Worm (Caenorhabditis elegans): Measurements from ENCODE around the gene prcc-1.

prcc-1 gene

ce11 chrIV:13118794-13119193, 25.2 kb upstream of the prcc-1 start, which contains the start of gene unc-30:
unc-30 (plus strand) TSS chrIV:13118977.
- TF ChIP-seq che-1 (tag; optimal IDR thresholded peaks at IDR 0.05) (no peak), F13H6.1 (tag; optimal IDR thresholded peaks at IDR 0.05) (no peak), nfya-1 (tag; optimal IDR thresholded peaks at IDR 0.05) (peak; percentile 3), ztf-16 (tag; optimal IDR thresholded peaks at IDR 0.05) (no peak), ceh-30 (tag; optimal IDR thresholded peaks at IDR 0.05) (no peak), ahr-1 (tag; optimal IDR thresholded peaks at IDR 0.05) (no peak), unc-55 (GFP tag; optimal IDR thresholded peaks at IDR 0.05) (no peak)

DNA sequence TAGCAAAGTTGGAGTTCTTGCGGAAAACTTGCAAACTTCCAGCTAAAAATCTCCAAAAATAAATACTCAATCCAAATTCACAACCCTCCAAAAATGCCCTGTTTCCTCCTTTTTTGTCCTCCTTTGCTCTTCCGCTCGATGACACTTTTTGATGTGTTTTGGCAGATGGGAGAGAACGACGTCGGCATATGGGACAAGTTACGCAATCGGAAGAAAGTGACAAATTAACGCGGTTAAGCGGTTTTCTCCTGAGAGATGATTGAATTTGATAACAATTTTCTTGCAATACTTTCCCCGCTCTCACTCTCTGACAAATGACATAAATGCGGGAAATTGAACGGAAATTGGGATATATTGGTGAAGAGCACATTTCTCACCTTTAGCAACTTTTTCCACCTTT, 23.1 kb upstream of the prcc-1 start:
- TF ChIP-seq mec-3 (tag; optimal IDR thresholded peaks at IDR 0.05; ENCODE audit: borderline replicate concordance): no peak
- no peak for TF ChIP-seq hlh-13 (GFP tag; optimal IDR thresholded peaks at IDR 0.05)
- TF ChIP-seq pat-9 (tag; optimal IDR thresholded peaks at IDR 0.05): no peak
- no peak for TF ChIP-seq T23F11.4 (GFP tag; optimal IDR thresholded peaks at IDR 0.05)
- TF ChIP-seq pax-1 (tag; optimal IDR thresholded peaks at IDR 0.05): no peak
- TF ChIP-seq odd-2 (tag; optimal IDR thresholded peaks at IDR 0.05): no peak
- no peak for TF ChIP-seq F13H6.1 (tag; optimal IDR thresholded peaks at IDR 0.05)
- TF ChIP-seq unc-86 (tag; optimal IDR thresholded peaks at IDR 0.05): no peak
- no peak for TF ChIP-seq ceh-22 (tag; optimal IDR thresholded peaks at IDR 0.05)

DNA sequence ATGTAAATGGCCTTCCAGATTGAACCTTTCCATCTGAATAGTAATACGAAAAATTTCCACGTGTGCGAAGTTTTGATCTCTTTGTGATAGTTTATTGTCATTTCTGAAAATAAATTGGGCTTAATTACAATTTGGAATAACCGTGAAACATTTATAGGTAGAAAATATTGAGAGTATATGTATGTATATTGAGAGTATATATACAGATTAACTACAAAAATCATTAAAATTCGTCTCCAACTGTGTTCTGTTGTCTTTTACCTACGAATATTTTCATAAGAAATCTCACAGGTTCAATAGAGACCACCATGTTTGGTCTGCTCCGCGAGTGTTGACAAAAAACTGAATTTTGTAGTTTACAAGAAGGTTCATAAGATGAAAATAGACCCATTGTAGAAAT, 19.4 kb upstream of the prcc-1 start, which contains the start of gene best-2:
Gene best-2, minus strand, starts transcription at position 101 of the 400 bp plus-strand sequence.
- TF ChIP-seq ceh-19 (GFP tag; optimal IDR thresholded peaks at IDR 0.05) (no peak), syd-9 (tag; optimal IDR thresholded peaks at IDR 0.05) (no peak), nhr-232 (tag; optimal IDR thresholded peaks at IDR 0.05) (no peak), ceh-22 (tag; optimal IDR thresholded peaks at IDR 0.05) (no peak)

ce11 chrIV:13110876-13111275, 17.3 kb upstream of the prcc-1 start:
- TF ChIP-seq ceh-18 (tag; optimal IDR thresholded peaks at IDR 0.05) (no peak), zip-5 (tag; optimal IDR thresholded peaks at IDR 0.05) (no peak), hlh-8 (tag; optimal IDR thresholded peaks at IDR 0.05) (no peak), fkh-6 (tag; optimal IDR thresholded peaks at IDR 0.05) (no peak), lim-6 (tag; optimal IDR thresholded peaks at IDR 0.05) (no peak)

- TF ChIP-seq eyg-1 (tag; optimal IDR thresholded peaks at IDR 0.05) (no peak), F13H6.1 (tag; optimal IDR thresholded peaks at IDR 0.05) (no peak), ceh-30 (tag; optimal IDR thresholded peaks at IDR 0.05) (no peak), rnt-1 (tag; optimal IDR thresholded peaks at IDR 0.05) (no peak), T23F11.4 (GFP tag; optimal IDR thresholded peaks at IDR 0.05) (no peak), ceh-45 (GFP tag; IDR thresholded peaks at IDR 0.05) (no peak), hlh-13 (GFP tag; optimal IDR thresholded peaks at IDR 0.05) (no peak)
Observed at ce11 chrIV:13109751-13110150, 16.2 kb upstream of the prcc-1 start, which contains the start of gene best-1. best-1 (minus strand) TSS chrIV:13109779.

ce11 chrIV:13108430-13108829, 14.8 kb upstream of the prcc-1 start:
- TF ChIP-seq ceh-34 (tag; optimal IDR thresholded peaks at IDR 0.05) (no peak), hlh-8 (tag; optimal IDR thresholded peaks at IDR 0.05) (no peak), tbx-7 (tag; optimal IDR thresholded peaks at IDR 0.05) (no peak), hlh-6 (tag; optimal IDR thresholded peaks at IDR 0.05) (no peak), unc-86 (tag; optimal IDR thresholded peaks at IDR 0.05) (no peak), ets-4 (tag; optimal IDR thresholded peaks at IDR 0.05) (no peak), ceh-31 (tag; optimal IDR thresholded peaks at IDR 0.05) (no peak), ref-2 (tag; optimal IDR thresholded peaks at IDR 0.05) (no peak), unc-55 (GFP tag; optimal IDR thresholded peaks at IDR 0.05) (no peak), elt-4 (tag; optimal IDR thresholded peaks at IDR 0.05) (no peak), pha-4 (tag; optimal IDR thresholded peaks at IDR 0.05) (no peak), hlh-13 (GFP tag; optimal IDR thresholded peaks at IDR 0.05) (no peak), gmeb-2 (tag; optimal IDR thresholded peaks at IDR 0.05) (no peak), madf-2 (tag; optimal IDR thresholded peaks at IDR 0.05) (no peak), hlh-15 (tag; optimal IDR thresholded peaks at IDR 0.05) (no peak), C38D4.7 (GFP tag; optimal IDR thresholded peaks at IDR 0.05) (no peak), sox-4 (tag; optimal IDR thresholded peaks at IDR 0.05) (no peak), tbx-2 (tag; optimal IDR thresholded peaks at IDR 0.05) (no peak)
